Fruit fly (Drosophila melanogaster) Kc167 (cell line): ENCODE results near the gene pot.

Experiments used
- Myc ChIP-seq: fragments of >200 bp; optimal IDR thresholded peaks from 2 replicates; lab custom pipeline; 2017; ENCODE audit warnings: missing external identifiers
- Sin3A ChIP-seq: fragments of >200 bp; optimal IDR thresholded peaks from 2 replicates; lab custom pipeline; 2018; ENCODE audit warnings: missing external identifiers
- h ChIP-seq: fragments of >200 bp; optimal IDR thresholded peaks from 3 replicates; lab custom pipeline; 2018; ENCODE audit warnings: missing external identifiers
- insv ChIP-seq: fragments of >200 bp; optimal IDR thresholded peaks from 3 replicates; lab custom pipeline; 2018; ENCODE audit warnings: missing external identifiers
- psq ChIP-seq: fragments of >200 bp; optimal IDR thresholded peaks from 2 replicates; lab custom pipeline; 2017; ENCODE audit warnings: missing external identifiers
- ttk ChIP-seq: sonication (Bioruptor generic); optimal IDR thresholded peaks from 2 replicates; lab custom pipeline; 2017; ENCODE audit warnings: missing external identifiers

DNA sequence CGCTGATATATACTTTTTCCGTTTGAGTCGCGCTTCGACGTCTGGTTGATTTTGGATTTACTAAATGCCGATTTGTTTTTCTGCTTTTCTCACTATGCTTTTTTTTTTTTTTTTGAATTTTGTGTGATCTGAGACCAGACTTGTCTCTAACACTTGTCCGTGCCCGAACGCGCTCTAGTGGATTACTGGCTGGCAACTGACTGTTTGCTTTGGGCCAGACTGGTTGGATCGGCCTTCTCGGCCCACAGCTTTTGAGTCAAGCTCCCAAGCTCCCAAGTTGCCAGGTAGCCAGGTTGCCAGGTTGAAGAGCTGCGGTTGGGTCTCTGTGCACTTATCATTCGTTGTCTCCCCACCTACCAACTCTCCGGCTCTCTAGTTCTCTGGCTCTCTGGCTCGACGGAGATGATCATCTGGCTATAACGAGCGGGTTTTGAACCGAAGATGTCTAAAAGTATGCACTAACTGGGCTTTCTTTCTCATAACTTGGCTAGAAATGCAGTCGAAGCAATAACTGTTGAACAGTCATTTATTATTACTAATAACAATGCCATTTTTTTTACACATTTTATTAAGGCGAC lies at the start of gene pot:
- no peak for TF ChIP-seq psq (lab: Kevin White, UChicago)
- no peak for TF ChIP-seq Sin3A (lab: Kevin White, UChicago)
- no peak for TF ChIP-seq ttk
- no peak for TF ChIP-seq insv
- no peak for TF ChIP-seq h (lab: Kevin White, UChicago)
- TF ChIP-seq Myc (lab: Kevin White, UChicago): no peak
